Fruit fly (Drosophila melanogaster) whole organism, embryonic: ENCODE results near the gene Gclc.
A peak's percentile ranks its signal among the peaks of the same experiment; 100 is the strongest.

ENCODE experiments used
- Atf6 ChIP-seq: fragments of 200-800 bp; sonication (Bioruptor generic); IDR thresholded peaks from 2 replicates; pipeline ENCODE4 v1.3.6; 2022; ENCODE audit warnings: missing biosample characterization, missing genetic modification characterization
- B-H2 ChIP-seq: fragments of 200-800 bp; sonication (Bioruptor generic); optimal IDR thresholded peaks from 2 replicates; lab custom pipeline; 2018; ENCODE audit warnings: missing biosample characterization, mild to moderate bottlenecking, missing genetic modification characterization
- CG10366 ChIP-seq: fragments of 200-800 bp; sonication (Bioruptor generic); IDR thresholded peaks from 2 replicates; pipeline ENCODE4 v1.3.6; 2022; ENCODE audit warnings: missing biosample characterization, missing genetic modification characterization
- CG10565 ChIP-seq: fragments of 200-800 bp; sonication (Bioruptor generic); optimal IDR thresholded peaks from 3 replicates; lab custom pipeline; 2016; ENCODE audit warnings: missing biosample characterization, mild to moderate bottlenecking, missing genetic modification characterization
- CG11085 ChIP-seq: fragments of 200-800 bp; sonication (Bioruptor generic); IDR thresholded peaks from 2 replicates; pipeline ENCODE4 v1.3.6; 2022; ENCODE audit warnings: missing biosample characterization, missing genetic modification characterization
- CG12769 ChIP-seq: fragments of 200-800 bp; sonication (Bioruptor generic); optimal IDR thresholded peaks from 2 replicates; lab custom pipeline; 2019; ENCODE audit warnings: missing biosample characterization, mild to moderate bottlenecking, missing genetic modification characterization, moderate library complexity
- CG13775 ChIP-seq: fragments of 200-800 bp; sonication (Bioruptor generic); optimal IDR thresholded peaks from 3 replicates; lab custom pipeline; 2017; ENCODE audit warnings: missing biosample characterization, mild to moderate bottlenecking, missing genetic modification characterization
- CG14441 ChIP-seq: fragments of 200-800 bp; sonication (Bioruptor generic); IDR thresholded peaks from 2 replicates; pipeline ENCODE4 v1.3.6; 2022; ENCODE audit warnings: missing biosample characterization, missing genetic modification characterization
- CG14710 ChIP-seq: fragments of 200-800 bp; sonication (Bioruptor generic); optimal IDR thresholded peaks from 3 replicates; lab custom pipeline; 2019; ENCODE audit warnings: missing biosample characterization, mild to moderate bottlenecking, missing genetic modification characterization, moderate library complexity
- CG14965 ChIP-seq: fragments of 200-800 bp; sonication (Bioruptor generic); optimal IDR thresholded peaks from 2 replicates; lab custom pipeline; 2016; ENCODE audit warnings: missing biosample characterization, missing genetic modification characterization, borderline replicate concordance
- CG16815 ChIP-seq: fragments of 200-800 bp; sonication (Bioruptor generic); optimal IDR thresholded peaks from 3 replicates; lab custom pipeline; 2017; ENCODE audit warnings: missing biosample characterization, mild to moderate bottlenecking, missing genetic modification characterization
- CG30020 ChIP-seq: fragments of 200-800 bp; optimal IDR thresholded peaks from 2 replicates; lab custom pipeline; 2019; ENCODE audit warnings: missing biosample characterization, mild to moderate bottlenecking, missing genetic modification characterization, moderate library complexity
- CG31365 ChIP-seq: fragments of 200-800 bp; sonication (Bioruptor generic); optimal IDR thresholded peaks from 2 replicates; lab custom pipeline; 2018; ENCODE audit warnings: missing biosample characterization, mild to moderate bottlenecking, missing genetic modification characterization
- CG34376 ChIP-seq: fragments of 200-800 bp; sonication (Bioruptor generic); optimal IDR thresholded peaks from 2 replicates; lab custom pipeline; 2018; ENCODE audit warnings: missing biosample characterization, mild to moderate bottlenecking, missing genetic modification characterization
- CG42726 ChIP-seq: fragments of 200-800 bp; sonication (Bioruptor generic); IDR thresholded peaks from 2 replicates; pipeline ENCODE4 v1.3.6; 2022; ENCODE audit warnings: missing biosample characterization, missing genetic modification characterization; ENCODE audit not compliant: partially characterized antibody
- CG6689 ChIP-seq: fragments of 200-800 bp; sonication (Bioruptor generic); IDR thresholded peaks from 2 replicates; pipeline ENCODE4 v1.3.6; 2022; ENCODE audit warnings: missing biosample characterization, missing genetic modification characterization
- CG6791 ChIP-seq: fragments of 200-800 bp; sonication (Bioruptor generic); IDR thresholded peaks from 3 replicates; pipeline ENCODE4 v1.3.6; 2022; ENCODE audit warnings: missing biosample characterization, missing genetic modification characterization; ENCODE audit not compliant: partially characterized antibody
- CG7928 ChIP-seq: fragments of 200-800 bp; sonication (Bioruptor generic); optimal IDR thresholded peaks from 2 replicates; lab custom pipeline; 2017; ENCODE audit warnings: missing biosample characterization, mild to moderate bottlenecking, missing genetic modification characterization
- CG9437 ChIP-seq: fragments of 200-800 bp; sonication (Bioruptor generic); optimal IDR thresholded peaks from 2 replicates; lab custom pipeline; 2018; ENCODE audit warnings: missing biosample characterization, mild to moderate bottlenecking, missing genetic modification characterization
- CG9609 ChIP-seq: fragments of 200-800 bp; sonication (Bioruptor generic); optimal IDR thresholded peaks from 3 replicates; lab custom pipeline; 2016; ENCODE audit warnings: missing biosample characterization, missing genetic modification characterization
- Camta ChIP-seq: fragments of 200-800 bp; sonication (Bioruptor generic); optimal IDR thresholded peaks from 2 replicates; lab custom pipeline; 2016; ENCODE audit warnings: missing biosample characterization, missing genetic modification characterization
- Dbx ChIP-seq: fragments of 200-800 bp; sonication (Bioruptor generic); IDR thresholded peaks from 3 replicates; pipeline ENCODE4 v1.3.6; 2022; ENCODE audit warnings: missing biosample characterization, missing genetic modification characterization
- Dip3 ChIP-seq: fragments of 200-800 bp; sonication (Bioruptor generic); optimal IDR thresholded peaks from 3 replicates; lab custom pipeline; 2016; ENCODE audit warnings: missing biosample characterization, missing genetic modification characterization
- Ets65A ChIP-seq: fragments of 200-800 bp; sonication (Bioruptor generic); peaks from one replicate; lab custom pipeline; 2016; ENCODE audit warnings: missing biosample characterization, missing genetic modification characterization
- HHEX ChIP-seq: fragments of 200-800 bp; sonication (Bioruptor generic); optimal IDR thresholded peaks from 3 replicates; lab custom pipeline; 2017; ENCODE audit warnings: missing biosample characterization, mild to moderate bottlenecking, missing genetic modification characterization, missing genetic modification reagents
- HmgD ChIP-seq: fragments of 200-800 bp; sonication (Bioruptor generic); optimal IDR thresholded peaks from 3 replicates; lab custom pipeline; 2016; ENCODE audit warnings: missing biosample characterization, missing genetic modification characterization
- Hr3 ChIP-seq: fragments of 200-800 bp; sonication (Bioruptor generic); optimal IDR thresholded peaks from 3 replicates; lab custom pipeline; 2016; ENCODE audit warnings: missing biosample characterization, missing genetic modification characterization
- Lpt ChIP-seq: fragments of >200 bp; optimal IDR thresholded peaks from 2 replicates; lab custom pipeline; 2018; ENCODE audit warnings: missing biosample characterization, missing genetic modification characterization
- Myb ChIP-seq: fragments of 200-800 bp; sonication (Bioruptor generic); optimal IDR thresholded peaks from 2 replicates; lab custom pipeline; 2016; ENCODE audit warnings: missing biosample characterization, missing genetic modification characterization
- NFAT ChIP-seq: fragments of 200-800 bp; sonication (Bioruptor generic); IDR thresholded peaks from 2 replicates; pipeline ENCODE4 v1.3.6; 2022; ENCODE audit warnings: missing biosample characterization, missing genetic modification characterization
- ab ChIP-seq: fragments of 200-800 bp; sonication (Bioruptor generic); optimal IDR thresholded peaks from 2 replicates; lab custom pipeline; 2016; ENCODE audit warnings: missing biosample characterization, missing genetic modification characterization
- bbx ChIP-seq: fragments of 200-800 bp; sonication (Bioruptor generic); IDR thresholded peaks from 2 replicates; pipeline ENCODE4 v1.3.6; 2022; ENCODE audit warnings: missing biosample characterization, missing genetic modification characterization; ENCODE audit not compliant: partially characterized antibody
- bowl ChIP-seq: fragments of 200-800 bp; sonication (Bioruptor generic); IDR thresholded peaks from 2 replicates; pipeline ENCODE4 v1.3.6; 2022; ENCODE audit warnings: missing biosample characterization, missing genetic modification characterization
- cg ChIP-seq: fragments of 200-800 bp; sonication (Bioruptor generic); optimal IDR thresholded peaks from 3 replicates; lab custom pipeline; 2019; ENCODE audit warnings: missing biosample characterization, mild to moderate bottlenecking, missing genetic modification characterization, moderate library complexity
- croc ChIP-seq: fragments of 200-800 bp; sonication (Bioruptor generic); conservative IDR thresholded peaks from 3 replicates; pipeline ENCODE4 v1.3.6; 2022; ENCODE audit warnings: missing biosample characterization, missing genetic modification characterization
- cwo ChIP-seq: fragments of 200-800 bp; sonication (Bioruptor generic); optimal IDR thresholded peaks from 3 replicates; lab custom pipeline; 2017; ENCODE audit warnings: missing biosample characterization, missing genetic modification characterization, mild to moderate bottlenecking, moderate library complexity, missing genetic modification reagents
- disco-r ChIP-seq: fragments of 200-800 bp; sonication (Bioruptor generic); optimal IDR thresholded peaks from 2 replicates; lab custom pipeline; 2016; ENCODE audit warnings: missing biosample characterization, missing genetic modification characterization
- dmrt11E ChIP-seq: fragments of 200-800 bp; sonication (Bioruptor generic); optimal IDR thresholded peaks from 3 replicates; lab custom pipeline; 2018; ENCODE audit warnings: missing biosample characterization, mild to moderate bottlenecking, missing genetic modification characterization, moderate library complexity
- emc ChIP-seq: fragments of 200-800 bp; sonication (Bioruptor generic); optimal IDR thresholded peaks from 2 replicates; lab custom pipeline; 2016; ENCODE audit warnings: missing biosample characterization, missing genetic modification characterization
- exex ChIP-seq: fragments of 200-800 bp; sonication (Bioruptor generic); optimal IDR thresholded peaks from 4 replicates; lab custom pipeline; 2018; ENCODE audit warnings: missing biosample characterization, mild to moderate bottlenecking, missing genetic modification characterization, moderate library complexity
- ftz-f1 ChIP-seq: fragments of 200-800 bp; sonication (Bioruptor generic); optimal IDR thresholded peaks from 2 replicates; lab custom pipeline; 2016; ENCODE audit warnings: missing biosample characterization, missing genetic modification characterization
- lbe ChIP-seq: fragments of 200-800 bp; sonication (Bioruptor generic); optimal IDR thresholded peaks from 2 replicates; lab custom pipeline; 2016; ENCODE audit warnings: missing biosample characterization, mild to moderate bottlenecking, missing genetic modification characterization
- lmd ChIP-seq: fragments of 200-800 bp; sonication (Bioruptor generic); IDR thresholded peaks from 2 replicates; pipeline ENCODE4 v1.3.6; 2022; ENCODE audit warnings: missing biosample characterization, missing genetic modification characterization
- so ChIP-seq: fragments of 200-800 bp; sonication (Bioruptor generic); IDR thresholded peaks from 3 replicates; pipeline ENCODE4 v1.3.6; 2022; ENCODE audit warnings: missing biosample characterization, missing genetic modification characterization
- sug ChIP-seq: fragments of 200-800 bp; optimal IDR thresholded peaks from 2 replicates; lab custom pipeline; 2019; ENCODE audit warnings: missing biosample characterization, mild to moderate bottlenecking, missing genetic modification characterization, moderate library complexity
- tgo ChIP-seq: fragments of 200-800 bp; sonication (Bioruptor generic); IDR thresholded peaks from 3 replicates; pipeline ENCODE4 v1.3.6; 2022; ENCODE audit warnings: missing biosample characterization, missing genetic modification characterization
- ttk ChIP-seq: fragments of 200-800 bp; sonication (Bioruptor generic); IDR thresholded peaks from 2 replicates; pipeline ENCODE4 v2.1.2; 2022; ENCODE audit warnings: missing biosample characterization, missing genetic modification characterization
- unc-4 ChIP-seq: fragments of 200-800 bp; sonication (Bioruptor generic); IDR thresholded peaks from 2 replicates; pipeline ENCODE4 v1.3.6; 2022; ENCODE audit warnings: missing biosample characterization, missing genetic modification characterization; ENCODE audit not compliant: partially characterized antibody
- zen2 ChIP-seq: fragments of 200-800 bp; sonication (Bioruptor generic); IDR thresholded peaks from 3 replicates; pipeline ENCODE4 v1.3.6; 2022; ENCODE audit warnings: missing biosample characterization, missing genetic modification characterization; ENCODE audit not compliant: partially characterized antibody
- zf30C ChIP-seq: fragments of 200-800 bp; sonication (Bioruptor generic); optimal IDR thresholded peaks from 3 replicates; lab custom pipeline; 2018; ENCODE audit warnings: missing biosample characterization, mild to moderate bottlenecking, missing genetic modification characterization

Gclc gene

dm6 chrX:8131693-8132313 is 15.9 kb upstream of the Gclc start, which contains the start of gene CG10958 (continued):
- TF ChIP-seq HHEX (GFP tag; lab: Kevin White, UChicago), result peak; percentile 56
- TF ChIP-seq ttk, result peak; percentile 26; the same call in 1 of the 2 replicates
- TF ChIP-seq Camta (GFP tag; lab: Kevin White, UChicago), result no peak
- peak; percentile 59 for TF ChIP-seq sug
- TF ChIP-seq dmrt11E, result peak; percentile 33
- TF ChIP-seq CG14965 (GFP tag; lab: Kevin White, UChicago), result no peak
- TF ChIP-seq CG30020, result peak; percentile 11
- TF ChIP-seq lmd (GFP tag; lab: Robert Waterston, UW), result 0 out of 2 replicates have a peak, but pooled peaks have one; percentile 33
- no peak for TF ChIP-seq zen2
- TF ChIP-seq CG14710, result peak; percentile 68
- no peak for TF ChIP-seq CG31365 (tag; lab: Kevin White, UChicago)
- no peak for TF ChIP-seq ftz-f1 (GFP tag; lab: Kevin White, UChicago)
- TF ChIP-seq zf30C, result no peak
- peak; percentile 30 for TF ChIP-seq exex (tag; lab: Kevin White, UChicago)
- TF ChIP-seq Myb (GFP tag; lab: Kevin White, UChicago), result peak; percentile 2
- TF ChIP-seq bowl (GFP tag; lab: Robert Waterston, UW), result no peak
- no peak for TF ChIP-seq Lpt
- peak; percentile 49 for TF ChIP-seq Hr3 (GFP tag; lab: Kevin White, UChicago)
- TF ChIP-seq CG7928 (GFP tag; lab: Kevin White, UChicago), result no peak
- no peak for TF ChIP-seq croc
- TF ChIP-seq CG9437 (GFP tag; lab: Kevin White, UChicago), result peak; percentile 74
- TF ChIP-seq emc (GFP tag; lab: Kevin White, UChicago), result no peak
- TF ChIP-seq cwo, result peak; percentile 18
- TF ChIP-seq Ets65A, result peak; percentile 34
- peak; percentile 33 for TF ChIP-seq CG34376 (GFP tag; lab: Kevin White, UChicago)
- TF ChIP-seq CG6689 (GFP tag; lab: Robert Waterston, UW), result peak; percentile 64; the same call in 1 of the 2 replicates
- no peak for TF ChIP-seq disco-r (GFP tag; lab: Kevin White, UChicago)
- 0 out of 2 replicates have a peak, but pooled peaks have one; percentile 15 for TF ChIP-seq NFAT
- no peak for TF ChIP-seq ab (GFP tag; lab: Kevin White, UChicago)
- peak; percentile 64 for TF ChIP-seq tgo
- no peak for TF ChIP-seq unc-4 (GFP tag; lab: Robert Waterston, UW)
- TF ChIP-seq CG6791 (GFP tag; lab: Robert Waterston, UW), result 0 out of 3 replicates have a peak, but pooled peaks have one; percentile 31
- TF ChIP-seq CG42726 (GFP tag; lab: Robert Waterston, UW), result no peak
- peak; percentile 23 for TF ChIP-seq lbe (GFP tag; lab: Kevin White, UChicago)
- peak; percentile 53; the same call in 1 of the 3 replicates for TF ChIP-seq so (GFP tag; lab: Robert Waterston, UW)
- TF ChIP-seq CG10366 (GFP tag; lab: Robert Waterston, UW), result peak; percentile 60
- TF ChIP-seq CG16815, result peak; percentile 13
- peak; percentile 58; the same call in 1 of the 2 replicates for TF ChIP-seq Atf6 (GFP tag; lab: Robert Waterston, UW)
- TF ChIP-seq CG11085 (GFP tag; lab: Robert Waterston, UW), result no peak
- TF ChIP-seq CG9609, result peak; percentile 4
- peak; percentile 56 for TF ChIP-seq CG14441
- TF ChIP-seq CG13775 (GFP tag; lab: Kevin White, UChicago), result peak; percentile 73
- TF ChIP-seq HmgD (GFP tag; lab: Kevin White, UChicago), result no peak
- no peak for TF ChIP-seq CG12769 (tag; lab: Kevin White, UChicago)
- no peak for TF ChIP-seq B-H2
- no peak; the same call in 1 of the 2 replicates for TF ChIP-seq bbx (GFP tag; lab: Robert Waterston, UW)
- peak; percentile 19 for TF ChIP-seq Dip3 (GFP tag; lab: Kevin White, UChicago)
- peak; percentile 60; the same call in 1 of the 3 replicates for TF ChIP-seq Dbx
- TF ChIP-seq cg (GFP tag; lab: Kevin White, UChicago), result no peak
- no peak for TF ChIP-seq CG10565 (GFP tag; lab: Kevin White, UChicago)
